Worm (Caenorhabditis elegans) whole organism, late embryonic: ENCODE measurements around the gene sdz-13.

ENCODE experiments used
- F13H6.1 ChIP-seq: sonication (generic microtip); optimal IDR thresholded peaks from 2 replicates; lab custom pipeline; 2016; ENCODE audit warnings: missing genetic modification characterization, missing compliant biosample characterization
- K02D7.2 ChIP-seq: sonication (generic microtip); optimal IDR thresholded peaks from 2 replicates; lab custom pipeline; 2017; ENCODE audit warnings: mild to moderate bottlenecking, missing genetic modification characterization, missing compliant biosample characterization
- K09A11.1 ChIP-seq: sonication (generic microtip); optimal IDR thresholded peaks from 2 replicates; lab custom pipeline; 2017; ENCODE audit warnings: antibody characterized with exemption, mild to moderate bottlenecking, missing genetic modification characterization, missing compliant biosample characterization; ENCODE audit not compliant: insufficient read depth
- ahr-1 ChIP-seq: sonication (generic microtip); optimal IDR thresholded peaks from 2 replicates; lab custom pipeline; 2016; ENCODE audit warnings: missing genetic modification characterization, missing compliant biosample characterization
- ama-1 ChIP-seq: fragments of 150-350 bp; optimal IDR thresholded peaks from 2 replicates; lab custom pipeline; 2014
- ceh-18 ChIP-seq: sonication (generic microtip); optimal IDR thresholded peaks from 2 replicates; lab custom pipeline; 2016; ENCODE audit warnings: missing genetic modification characterization, missing compliant biosample characterization
- ceh-2 ChIP-seq: sonication (generic microtip); optimal IDR thresholded peaks from 2 replicates; lab custom pipeline; 2016; ENCODE audit warnings: missing genotype, missing genetic modification characterization, missing compliant biosample characterization
- ceh-22 ChIP-seq: sonication (generic microtip); optimal IDR thresholded peaks from 2 replicates; lab custom pipeline; 2017; ENCODE audit warnings: missing biosample characterization, missing genetic modification characterization
- ceh-30 ChIP-seq: fragments of 150-350 bp; optimal IDR thresholded peaks from 2 replicates; lab custom pipeline; 2014; ENCODE audit warnings: missing biosample characterization, missing genetic modification characterization
- ceh-31 ChIP-seq: sonication (generic microtip); optimal IDR thresholded peaks from 2 replicates; lab custom pipeline; 2016; ENCODE audit warnings: missing genetic modification characterization, missing compliant biosample characterization
- ceh-45 ChIP-seq: fragments of 200-800 bp; sonication (Bioruptor generic); IDR thresholded peaks from 2 replicates; pipeline ENCODE4 v1.3.6; 2022; ENCODE audit warnings: missing genetic modification reagents, missing genetic modification characterization, missing compliant biosample characterization
- ceh-6 ChIP-seq: fragments of 200-800 bp; sonication (Bioruptor generic); optimal IDR thresholded peaks from 2 replicates; lab custom pipeline; 2018; ENCODE audit warnings: mild to moderate bottlenecking, missing genetic modification characterization, missing compliant biosample characterization
- ceh-9 ChIP-seq: sonication (generic microtip); optimal IDR thresholded peaks from 2 replicates; lab custom pipeline; 2016; ENCODE audit warnings: mild to moderate bottlenecking, missing genetic modification characterization, inconsistent platforms, missing compliant biosample characterization
- che-1 ChIP-seq: sonication (generic microtip); optimal IDR thresholded peaks from 2 replicates; lab custom pipeline; 2016; ENCODE audit warnings: mild to moderate bottlenecking, missing genetic modification characterization, missing compliant biosample characterization
- dve-1 ChIP-seq: sonication (generic microtip); optimal IDR thresholded peaks from 2 replicates; lab custom pipeline; 2017; ENCODE audit warnings: antibody characterized with exemption, mild to moderate bottlenecking, missing genetic modification characterization, missing compliant biosample characterization
- elt-4 ChIP-seq: sonication (generic microtip); optimal IDR thresholded peaks from 2 replicates; lab custom pipeline; 2016; ENCODE audit warnings: missing genetic modification characterization, missing compliant biosample characterization
- fax-1 ChIP-seq: sonication (generic microtip); optimal IDR thresholded peaks from 2 replicates; lab custom pipeline; 2016; ENCODE audit warnings: missing genotype, missing genetic modification characterization, missing compliant biosample characterization
- fkh-10 ChIP-seq: fragments of 150-350 bp; optimal IDR thresholded peaks from 2 replicates; lab custom pipeline; 2014; ENCODE audit warnings: missing biosample characterization, missing genetic modification reagents, missing genetic modification characterization
- fkh-6 ChIP-seq: sonication (generic microtip); optimal IDR thresholded peaks from 2 replicates; lab custom pipeline; 2016; ENCODE audit warnings: missing genetic modification characterization, missing compliant biosample characterization
- gmeb-2 ChIP-seq: sonication (generic microtip); optimal IDR thresholded peaks from 2 replicates; lab custom pipeline; 2016; ENCODE audit warnings: missing genetic modification characterization, inconsistent platforms, missing compliant biosample characterization
- hlh-15 ChIP-seq: sonication (generic microtip); optimal IDR thresholded peaks from 2 replicates; lab custom pipeline; 2016; ENCODE audit warnings: missing genetic modification characterization, missing compliant biosample characterization
- hlh-30 ChIP-seq: sonication (generic microtip); optimal IDR thresholded peaks from 2 replicates; lab custom pipeline; 2017; ENCODE audit warnings: antibody characterized with exemption, missing genetic modification characterization, missing compliant biosample characterization; ENCODE audit not compliant: insufficient read depth
- hlh-6 ChIP-seq: sonication (generic microtip); optimal IDR thresholded peaks from 2 replicates; lab custom pipeline; 2016; ENCODE audit warnings: missing genotype, missing genetic modification characterization, missing compliant biosample characterization
- lim-6 ChIP-seq: sonication (generic microtip); optimal IDR thresholded peaks from 2 replicates; lab custom pipeline; 2016; ENCODE audit warnings: missing genetic modification characterization, missing compliant biosample characterization
- lin-11 ChIP-seq: fragments of 200-800 bp; sonication (Bioruptor generic); optimal IDR thresholded peaks from 2 replicates; lab custom pipeline; 2018; ENCODE audit warnings: mild to moderate bottlenecking, missing genetic modification characterization, missing compliant biosample characterization
- madf-2 ChIP-seq: sonication (generic microtip); optimal IDR thresholded peaks from 2 replicates; lab custom pipeline; 2017; ENCODE audit warnings: missing genetic modification characterization, missing compliant biosample characterization
- mec-3 ChIP-seq: sonication (generic microtip); optimal IDR thresholded peaks from 2 replicates; lab custom pipeline; 2016; ENCODE audit warnings: borderline replicate concordance, missing genetic modification characterization, missing compliant biosample characterization
- nfya-1 ChIP-seq: sonication (generic microtip); optimal IDR thresholded peaks from 2 replicates; lab custom pipeline; 2017; ENCODE audit warnings: missing genetic modification characterization, mild to moderate bottlenecking, missing compliant biosample characterization, antibody characterized with exemption, moderate library complexity
- nhr-11 ChIP-seq: fragments of 150-350 bp; optimal IDR thresholded peaks from 2 replicates; lab custom pipeline; 2014; ENCODE audit warnings: missing biosample characterization, missing genetic modification characterization
- npax-4 ChIP-seq: sonication (generic microtip); optimal IDR thresholded peaks from 2 replicates; lab custom pipeline; 2016; ENCODE audit warnings: missing genetic modification characterization, missing compliant biosample characterization
- pax-1 ChIP-seq: fragments of 150-350 bp; optimal IDR thresholded peaks from 2 replicates; lab custom pipeline; 2014; ENCODE audit warnings: missing biosample characterization, missing genetic modification characterization
- pha-4 ChIP-seq: fragments of 150-350 bp; optimal IDR thresholded peaks from 2 replicates; lab custom pipeline; 2018; ENCODE audit warnings: missing biosample characterization, missing genetic modification reagents, missing genetic modification characterization
- pros-1 ChIP-seq: fragments of 150-350 bp; optimal IDR thresholded peaks from 2 replicates; lab custom pipeline; 2014; ENCODE audit warnings: missing biosample characterization, missing genetic modification reagents, missing genetic modification characterization
- sdc-2 ChIP-seq: sonication (generic microtip); optimal IDR thresholded peaks from 2 replicates; lab custom pipeline; 2016; ENCODE audit warnings: missing genotype, missing genetic modification characterization, missing compliant biosample characterization
- sox-2 ChIP-seq: fragments of 200-800 bp; sonication (Bioruptor generic); IDR thresholded peaks from 2 replicates; pipeline ENCODE4 v1.3.6; 2022; ENCODE audit warnings: missing genetic modification reagents, missing genetic modification characterization, missing compliant biosample characterization
- tbx-2 ChIP-seq: sonication (generic microtip); optimal IDR thresholded peaks from 2 replicates; lab custom pipeline; 2016; ENCODE audit warnings: missing genetic modification characterization, missing compliant biosample characterization
- ttx-3 ChIP-seq: sonication (generic microtip); optimal IDR thresholded peaks from 2 replicates; lab custom pipeline; 2016; ENCODE audit warnings: missing genetic modification reagents, missing genetic modification characterization, missing compliant biosample characterization
- unc-3 ChIP-seq, 2 experiments: fragments of 200-800 bp in 1 of 2; sonication (Bioruptor generic) in 1 of 2; sonication (generic microtip) in 1 of 2; conservative IDR thresholded peaks in 1 of 2; optimal IDR thresholded peaks in 1 of 2; 2 replicates each; pipeline versions ENCODE4 v1.3.6 to Lab custom; 2016 to 2022; ENCODE audit warnings: missing compliant biosample characterization in 2 of 2, missing genetic modification characterization in 2 of 2, missing genetic modification reagents in 1 of 2
- unc-42 ChIP-seq: sonication (generic microtip); optimal IDR thresholded peaks from 2 replicates; lab custom pipeline; 2016; ENCODE audit warnings: missing genotype, missing genetic modification characterization, missing compliant biosample characterization
- unc-55 ChIP-seq: sonication (generic microtip); optimal IDR thresholded peaks from 2 replicates; lab custom pipeline; 2017; ENCODE audit warnings: missing biosample characterization, missing genetic modification reagents, missing genetic modification characterization
- unc-86 ChIP-seq: sonication (generic microtip); optimal IDR thresholded peaks from 2 replicates; lab custom pipeline; 2016; ENCODE audit warnings: missing genetic modification characterization, missing compliant biosample characterization

The sdz-13 gene

DNA sequence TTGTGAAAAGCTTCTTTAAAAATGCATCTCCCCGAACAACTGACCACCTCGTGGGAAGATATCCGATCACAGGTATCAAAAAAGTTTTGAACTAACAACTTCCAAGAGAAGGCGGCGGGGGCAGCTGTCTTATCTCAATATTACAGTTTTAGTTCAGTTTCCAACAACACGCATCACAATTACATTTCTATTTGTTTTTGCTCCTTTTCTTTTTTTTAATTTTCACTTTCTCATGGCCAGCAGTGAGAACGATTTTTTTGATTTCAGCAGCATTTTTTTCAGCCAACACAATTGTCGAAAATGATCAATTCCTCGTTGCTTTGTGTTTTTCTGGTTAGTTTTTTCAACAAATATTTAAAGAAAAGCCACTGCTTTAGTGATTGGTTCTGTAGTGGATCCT is 33.6 kb upstream of the sdz-13 start, which contains the start of gene ZK593.2:
TSS of gene ZK593.2 (plus strand) at position 301 of the 400 bp plus-strand sequence.
- TF ChIP-seq ttx-3 (no peak), fax-1 (no peak), madf-2 (tag; lab: Kevin White, UChicago) (no peak), unc-42 (tag; lab: Kevin White, UChicago) (no peak), ceh-9 (no peak), ceh-2 (tag; lab: Kevin White, UChicago) (no peak), ceh-31 (no peak), unc-55 (no peak), ahr-1 (tag; lab: Kevin White, UChicago) (no peak), ceh-45 (GFP tag; lab: Robert Waterston, UW) (no peak), K09A11.1 (tag; lab: Kevin White, UChicago) (no peak)
- TF ChIP-seq, all 69 proteins: peak for 0

DNA sequence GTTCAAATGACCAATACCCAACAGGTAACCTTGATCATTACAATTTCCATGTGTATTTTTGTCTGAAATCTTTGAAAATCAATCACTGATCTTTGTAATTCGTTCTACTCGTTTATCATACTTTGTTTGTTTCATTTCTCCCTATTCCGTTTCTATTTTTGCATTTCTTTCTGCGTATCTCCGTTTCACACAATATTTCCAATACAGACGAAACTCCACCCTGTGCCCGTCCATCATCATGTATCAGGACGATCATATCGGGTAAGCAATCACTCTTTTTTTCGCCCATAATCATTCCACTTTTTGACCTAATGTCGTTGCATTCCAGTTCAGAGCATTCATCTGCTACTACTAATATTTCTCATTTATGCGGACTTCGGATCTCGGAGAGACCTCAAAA is 30.3 kb upstream of the sdz-13 start, which contains the start of gene pyk-2:
TSS of gene pyk-2 (plus strand) at position 206 of the 400 bp plus-strand sequence.
- no peak for TF ChIP-seq fkh-6 (tag; lab: Kevin White, UChicago)
- TF ChIP-seq ceh-30 (tag; lab: Kevin White, UChicago): no peak
- no peak for TF ChIP-seq ceh-6 (GFP tag; lab: Kevin White, UChicago)
- TF ChIP-seq hlh-30 (tag; lab: Kevin White, UChicago): no peak
- no peak for TF ChIP-seq che-1 (tag; lab: Kevin White, UChicago)
- no peak for TF ChIP-seq mec-3 (tag; lab: Kevin White, UChicago)
- TF ChIP-seq dve-1: no peak
- TF ChIP-seq unc-86 (tag; lab: Kevin White, UChicago): no peak
- TF ChIP-seq ahr-1 (tag; lab: Kevin White, UChicago): no peak
- no peak for TF ChIP-seq fkh-10 (GFP tag; lab: Kevin White, UChicago)
- TF ChIP-seq ceh-22 (tag; lab: Kevin White, UChicago): no peak
- TF ChIP-seq ttx-3: no peak
- no peak for TF ChIP-seq gmeb-2 (tag; lab: Kevin White, UChicago)
- no peak for TF ChIP-seq ama-1
- TF ChIP-seq pros-1: no peak
- no peak for TF ChIP-seq tbx-2 (tag; lab: Kevin White, UChicago)
- no peak for TF ChIP-seq nhr-11 (tag; lab: Kevin White, UChicago)
- no peak for TF ChIP-seq sox-2 (GFP tag; lab: Robert Waterston, UW)
- no peak for TF ChIP-seq unc-55
- TF ChIP-seq, all 69 proteins: peak for 0

DNA sequence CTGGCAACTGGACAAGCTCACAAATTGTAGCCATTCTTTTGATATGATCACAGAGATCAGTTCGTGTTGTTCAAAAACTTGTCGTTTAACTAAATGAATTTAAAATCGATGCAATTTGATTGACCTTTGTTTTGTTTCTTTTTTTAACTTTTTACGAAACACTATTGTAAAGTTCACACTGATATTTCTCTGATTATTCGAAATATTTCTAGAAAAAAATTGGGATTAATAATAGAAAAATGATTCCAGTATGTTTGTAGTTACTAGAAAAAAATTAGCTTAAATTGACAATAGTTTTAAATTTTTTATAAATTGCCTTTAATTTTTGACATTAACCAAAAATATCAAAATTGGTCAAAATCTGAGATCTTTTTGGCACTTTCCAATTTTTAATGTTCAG is 29.8 kb upstream of the sdz-13 start, which contains the start of gene ZK596.2:
TSS of gene ZK596.2 (minus strand) at position 101 of the 400 bp plus-strand sequence.
- TF ChIP-seq K02D7.2 (tag; lab: Kevin White, UChicago): no peak
- TF ChIP-seq pha-4: no peak
- TF ChIP-seq che-1 (tag; lab: Kevin White, UChicago): no peak
- no peak for TF ChIP-seq ceh-45 (GFP tag; lab: Robert Waterston, UW)

DNA sequence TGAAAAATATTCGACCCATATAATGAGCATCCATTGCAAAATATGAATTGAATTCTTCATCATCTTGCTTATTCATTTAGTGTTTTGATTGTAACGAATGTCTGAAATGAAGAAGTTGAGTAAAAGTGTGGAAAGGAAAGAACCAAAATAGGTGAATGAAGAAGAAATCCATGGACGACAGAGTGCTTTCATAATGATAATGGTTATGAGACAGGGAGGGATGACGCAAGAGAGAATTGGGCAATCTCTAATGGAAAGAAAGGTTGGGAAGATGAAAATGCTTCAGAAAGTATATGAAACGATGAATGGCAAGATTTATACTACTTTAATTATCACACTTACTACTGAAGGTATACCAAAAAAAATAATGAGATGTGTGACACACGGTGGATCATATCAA is 24.8 kb upstream of the sdz-13 start, which contains the start of gene ZK596.3:
TSS of gene ZK596.3 (minus strand) at position 101 of the 400 bp plus-strand sequence.
- TF ChIP-seq pax-1 (tag; lab: Kevin White, UChicago) (no peak), madf-2 (tag; lab: Kevin White, UChicago) (no peak), ama-1 (no peak), sdc-2 (tag; lab: Kevin White, UChicago) (no peak)

DNA sequence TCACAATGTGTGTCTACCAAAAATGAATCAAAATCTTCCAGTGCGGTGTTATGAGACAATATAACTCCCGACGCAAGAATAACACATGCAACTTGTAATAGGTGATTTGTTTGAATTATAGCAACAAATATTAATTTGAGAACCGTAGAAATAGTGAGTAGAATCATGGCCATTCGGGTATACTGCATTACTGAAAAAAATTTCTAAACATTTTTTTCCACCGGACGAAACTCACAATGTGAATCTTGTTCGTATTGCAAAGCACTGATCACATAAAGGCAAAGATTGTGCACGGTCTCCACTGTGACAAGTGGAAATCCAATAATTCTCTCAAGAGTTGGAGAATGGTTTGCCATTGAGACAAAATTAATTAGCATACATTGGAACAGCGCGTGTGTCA is 23.0 kb upstream of the sdz-13 start:
- TF ChIP-seq nfya-1: no peak
- TF ChIP-seq K09A11.1 (tag; lab: Kevin White, UChicago): no peak
- no peak for TF ChIP-seq elt-4 (tag; lab: Kevin White, UChicago)
- no peak for TF ChIP-seq hlh-6 (tag; lab: Kevin White, UChicago)
- no peak for TF ChIP-seq F13H6.1 (tag; lab: Kevin White, UChicago)
- no peak for TF ChIP-seq unc-3 (GFP tag; conservative IDR thresholded peaks at IDR 0.05; lab: Robert Waterston, UW)
- TF ChIP-seq unc-3 (tag; optimal IDR thresholded peaks at IDR 0.05; lab: Kevin White, UChicago): no peak
- TF ChIP-seq hlh-15 (tag; lab: Kevin White, UChicago): no peak
- no peak for TF ChIP-seq npax-4 (tag; lab: Kevin White, UChicago)
- no peak for TF ChIP-seq ceh-6 (GFP tag; lab: Kevin White, UChicago)
- no peak for TF ChIP-seq lim-6 (tag; lab: Kevin White, UChicago)
- TF ChIP-seq che-1 (tag; lab: Kevin White, UChicago): no peak
- TF ChIP-seq ceh-18 (tag; lab: Kevin White, UChicago): no peak
- TF ChIP-seq lin-11 (tag; lab: Kevin White, UChicago): no peak
